Worm (Caenorhabditis elegans): ENCODE data around the gene H43I07.4.

Gene H43I07.4

DNA sequence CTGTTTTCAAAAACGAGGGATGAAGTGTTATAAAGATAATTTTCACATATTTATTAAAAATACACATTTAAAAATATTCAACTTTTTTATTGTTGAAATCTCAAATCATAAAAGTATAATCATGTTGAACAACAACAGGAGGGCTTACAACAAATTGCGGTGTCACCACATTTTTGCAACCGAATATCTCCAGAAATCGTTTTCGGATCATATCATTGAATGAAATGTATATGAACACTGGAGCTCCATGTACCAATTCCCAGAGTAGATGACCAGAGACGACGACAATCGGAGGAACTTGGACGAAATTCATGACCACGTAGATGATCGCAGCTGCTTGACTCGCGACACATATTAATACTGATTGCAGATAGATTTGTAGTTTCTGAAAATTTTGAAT is 45.4 kb downstream of the H43I07.4 start:
- no peak for TF ChIP-seq ces-1 (GFP tag; optimal IDR thresholded peaks at IDR 0.05)
- no peak for TF ChIP-seq ceh-43 (GFP tag; optimal IDR thresholded peaks at IDR 0.05)
- TF ChIP-seq pha-4 (tag; optimal IDR thresholded peaks at IDR 0.05): no peak
- TF ChIP-seq ztf-11 (tag; optimal IDR thresholded peaks at IDR 0.05): no peak
- no peak for TF ChIP-seq sem-2 (GFP tag; optimal IDR thresholded peaks at IDR 0.05)
- TF ChIP-seq flh-1 (GFP tag; optimal IDR thresholded peaks at IDR 0.05): no peak
- TF ChIP-seq mls-2 (tag; optimal IDR thresholded peaks at IDR 0.05): no peak
- no peak for TF ChIP-seq snpc-4 (tag; optimal IDR thresholded peaks at IDR 0.05)

DNA sequence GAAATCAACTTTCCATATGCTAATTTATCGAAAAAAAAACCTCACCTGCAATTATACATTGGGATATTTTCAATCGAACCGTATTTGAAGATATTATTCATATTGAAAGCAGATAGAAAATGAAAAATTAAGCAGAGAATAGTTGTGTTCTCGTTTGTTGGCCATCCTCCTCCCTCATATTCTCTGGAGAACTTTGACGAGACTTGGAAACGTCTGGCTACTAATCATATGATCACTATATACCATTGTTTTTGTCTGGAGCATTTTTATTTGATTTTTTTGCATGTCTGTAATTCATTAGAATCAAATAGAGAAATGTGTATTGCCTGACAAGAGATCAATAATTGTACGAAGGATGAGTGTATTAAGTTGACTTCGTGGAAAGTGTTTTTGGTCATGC is 48.6 kb downstream of the H43I07.4 start, which contains the start of gene srt-35:
Gene srt-35 (minus strand): TSS at position 101 of the 400 bp plus-strand sequence.
- TF ChIP-seq blmp-1 (tag; optimal IDR thresholded peaks at IDR 0.05) (no peak), nhr-2 (tag; optimal IDR thresholded peaks at IDR 0.05) (no peak), elt-3 (tag; optimal IDR thresholded peaks at IDR 0.05) (no peak), mab-5 (tag; optimal IDR thresholded peaks at IDR 0.05) (no peak), nhr-28 (tag; optimal IDR thresholded peaks at IDR 0.05) (no peak), zip-8 (tag; optimal IDR thresholded peaks at IDR 0.05) (no peak), bed-3 (GFP tag; optimal IDR thresholded peaks at IDR 0.05) (no peak), ceh-83 (GFP tag; optimal IDR thresholded peaks at IDR 0.05) (no peak), flh-1 (GFP tag; optimal IDR thresholded peaks at IDR 0.05) (no peak), hlh-1 (tag; optimal IDR thresholded peaks at IDR 0.05) (no peak), nhr-237 (tag; optimal IDR thresholded peaks at IDR 0.05) (no peak), tbx-8 (GFP tag; optimal IDR thresholded peaks at IDR 0.05) (no peak)
